Worm (Caenorhabditis elegans) whole organism, L1 larva: ENCODE measurements around the gene rps-18.

ENCODE experiments used
- C04F5.9 ChIP-seq: sonication (generic microtip); optimal IDR thresholded peaks from 2 replicates; lab custom pipeline; 2016; ENCODE audit warnings: missing genetic modification characterization, missing compliant biosample characterization
- C16A3.4 ChIP-seq: fragments of 150-350 bp; optimal IDR thresholded peaks from 2 replicates; lab custom pipeline; 2014; ENCODE audit warnings: missing biosample characterization, missing genetic modification characterization
- C34B4.2 ChIP-seq: sonication (generic microtip); optimal IDR thresholded peaks from 2 replicates; lab custom pipeline; 2017; ENCODE audit warnings: mild to moderate bottlenecking, missing genetic modification characterization, missing compliant biosample characterization
- aha-1 ChIP-seq: fragments of 150-350 bp; optimal IDR thresholded peaks from 2 replicates; lab custom pipeline; 2014; ENCODE audit warnings: missing biosample characterization, missing genetic modification characterization
- alr-1 ChIP-seq: fragments of 200-800 bp; sonication (Bioruptor generic); optimal IDR thresholded peaks from 2 replicates; lab custom pipeline; 2018; ENCODE audit warnings: borderline replicate concordance, mild to moderate bottlenecking, missing genetic modification characterization, missing compliant biosample characterization
- ama-1 ChIP-seq: fragments of 150-350 bp; optimal IDR thresholded peaks from 2 replicates; lab custom pipeline; 2014
- blmp-1 ChIP-seq: fragments of 150-350 bp; optimal IDR thresholded peaks from 2 replicates; lab custom pipeline; 2014; ENCODE audit warnings: missing biosample characterization, missing genetic modification characterization
- dpl-1 ChIP-seq, 3 experiments: fragments of 150-350 bp in 2 of 3; sonication (generic microtip) in 1 of 3; optimal IDR thresholded peaks; 2 replicates each; lab custom pipeline; 2014 to 2017; ENCODE audit warnings: missing biosample characterization in 3 of 3, missing genetic modification characterization in 3 of 3, missing genetic modification reagents in 3 of 3
- efl-1 ChIP-seq, 4 experiments: fragments of 150-350 bp; optimal IDR thresholded peaks in 3 of 4; peaks in 1 of 4; 1 replicate in 1 of 4; 2 replicates in 3 of 4; lab custom pipeline; 2014; ENCODE audit warnings: missing biosample characterization in 2 of 4, missing genetic modification characterization in 2 of 4, missing genetic modification reagents in 2 of 4
- efl-3 ChIP-seq: fragments of 200-800 bp; sonication (Bioruptor generic); optimal IDR thresholded peaks from 2 replicates; lab custom pipeline; 2018; ENCODE audit warnings: mild to moderate bottlenecking, missing genetic modification characterization, missing compliant biosample characterization
- egl-27 ChIP-seq, 2 experiments: fragments of 150-350 bp in 1 of 2; sonication (generic microtip); optimal IDR thresholded peaks; 3 replicates each; lab custom pipeline; 2017 to 2018; ENCODE audit warnings: missing biosample characterization in 2 of 2, missing genetic modification characterization in 2 of 2, missing genetic modification reagents in 2 of 2
- elt-2 ChIP-seq: sonication (generic microtip); optimal IDR thresholded peaks from 2 replicates; lab custom pipeline; 2016; ENCODE audit warnings: missing genetic modification characterization, mild to moderate bottlenecking, inconsistent platforms, missing compliant biosample characterization, missing genetic modification reagents
- elt-3 ChIP-seq, 6 experiments: fragments of 150-350 bp in 1 of 6; sonication (generic microtip); optimal IDR thresholded peaks; 2 replicates each; lab custom pipeline; 2017 to 2018; ENCODE audit warnings: missing biosample characterization in 6 of 6, missing genetic modification characterization in 6 of 6, inconsistent platforms in 1 of 6
- ets-5 ChIP-seq: fragments of 200-800 bp; sonication (Bioruptor generic); IDR thresholded peaks from 2 replicates; pipeline ENCODE4 v1.3.6; 2022; ENCODE audit warnings: missing genetic modification characterization, missing compliant biosample characterization
- fkh-8 ChIP-seq: sonication (generic microtip); optimal IDR thresholded peaks from 2 replicates; lab custom pipeline; 2016; ENCODE audit warnings: mild to moderate bottlenecking, missing genetic modification characterization, missing compliant biosample characterization
- grh-1 ChIP-seq: fragments of 200-800 bp; sonication (Bioruptor generic); IDR thresholded peaks from 2 replicates; pipeline ENCODE4 v1.3.6; 2022; ENCODE audit warnings: missing genetic modification reagents, missing genetic modification characterization, missing compliant biosample characterization
- hlh-17 ChIP-seq: fragments of 200-800 bp; sonication (Bioruptor generic); optimal IDR thresholded peaks from 2 replicates; lab custom pipeline; 2018; ENCODE audit warnings: missing genetic modification characterization, mild to moderate bottlenecking, missing compliant biosample characterization, moderate library complexity, borderline replicate concordance
- hlh-4 ChIP-seq: sonication (generic microtip); optimal IDR thresholded peaks from 2 replicates; lab custom pipeline; 2016; ENCODE audit warnings: mild to moderate bottlenecking, missing genetic modification characterization, missing compliant biosample characterization
- irx-1 ChIP-seq: sonication (generic microtip); optimal IDR thresholded peaks from 2 replicates; lab custom pipeline; 2016; ENCODE audit warnings: missing genetic modification characterization, missing compliant biosample characterization
- jun-1 ChIP-seq: fragments of 150-350 bp; optimal IDR thresholded peaks from 2 replicates; lab custom pipeline; 2014; ENCODE audit warnings: missing biosample characterization, missing genetic modification reagents, missing genetic modification characterization
- lin-13 ChIP-seq: fragments of 150-350 bp; optimal IDR thresholded peaks from 2 replicates; lab custom pipeline; 2014; ENCODE audit warnings: missing biosample characterization, missing genetic modification reagents, missing genetic modification characterization
- lin-35 ChIP-seq, 2 experiments: fragments of 150-350 bp; optimal IDR thresholded peaks; 2 replicates each; lab custom pipeline; 2014; ENCODE audit warnings: missing biosample characterization in 2 of 2, missing genetic modification characterization in 2 of 2, missing genetic modification reagents in 2 of 2
- mdl-1 ChIP-seq, 2 experiments: fragments of 150-350 bp; optimal IDR thresholded peaks; 2 replicates each; lab custom pipeline; 2014 to 2017; ENCODE audit warnings: missing biosample characterization in 2 of 2, missing genetic modification characterization in 2 of 2, inconsistent platforms in 1 of 2
- mef-2 ChIP-seq: fragments of 150-350 bp; optimal IDR thresholded peaks from 2 replicates; lab custom pipeline; 2014; ENCODE audit warnings: missing biosample characterization, missing genetic modification characterization
- mep-1 ChIP-seq: fragments of 150-350 bp; optimal IDR thresholded peaks from 2 replicates; lab custom pipeline; 2014; ENCODE audit warnings: missing biosample characterization, missing genetic modification characterization
- nhr-12 ChIP-seq: sonication (generic microtip); optimal IDR thresholded peaks from 2 replicates; lab custom pipeline; 2017; ENCODE audit warnings: missing biosample characterization, missing genetic modification characterization
- nhr-19 ChIP-seq: fragments of 200-800 bp; sonication (Bioruptor generic); conservative IDR thresholded peaks from 2 replicates; pipeline ENCODE4 v1.3.6; 2022; ENCODE audit warnings: missing genetic modification characterization, missing compliant biosample characterization
- nhr-20 ChIP-seq: sonication (generic microtip); optimal IDR thresholded peaks from 2 replicates; lab custom pipeline; 2016; ENCODE audit warnings: mild to moderate bottlenecking, missing genetic modification characterization, missing compliant biosample characterization
- nhr-237 ChIP-seq: fragments of 150-350 bp; optimal IDR thresholded peaks from 2 replicates; lab custom pipeline; 2014; ENCODE audit warnings: missing biosample characterization, missing genetic modification characterization
- nhr-71 ChIP-seq: sonication (generic microtip); optimal IDR thresholded peaks from 2 replicates; lab custom pipeline; 2016; ENCODE audit warnings: mild to moderate bottlenecking, missing genetic modification characterization, moderate library complexity, missing compliant biosample characterization
- nhr-77 ChIP-seq: fragments of 150-350 bp; optimal IDR thresholded peaks from 2 replicates; lab custom pipeline; 2014; ENCODE audit warnings: missing biosample characterization, missing genetic modification characterization
- nhr-85 ChIP-seq: sonication (generic microtip); peaks from one replicate; lab custom pipeline; 2016; ENCODE audit warnings: missing genetic modification characterization, inconsistent platforms, missing compliant biosample characterization
- nhr-90 ChIP-seq: sonication (generic microtip); optimal IDR thresholded peaks from 2 replicates; lab custom pipeline; 2016; ENCODE audit warnings: mild to moderate bottlenecking, missing genetic modification characterization, missing compliant biosample characterization; ENCODE audit not compliant: poor library complexity
- pag-3 ChIP-seq: sonication (generic microtip); optimal IDR thresholded peaks from 2 replicates; lab custom pipeline; 2017; ENCODE audit warnings: missing genetic modification characterization, mild to moderate bottlenecking, missing compliant biosample characterization, antibody characterized with exemption, borderline replicate concordance; ENCODE audit not compliant: insufficient read depth
- pax-3 ChIP-seq: fragments of 200-800 bp; sonication (Bioruptor generic); optimal IDR thresholded peaks from 2 replicates; lab custom pipeline; 2018; ENCODE audit warnings: mild to moderate bottlenecking, missing genetic modification characterization, moderate library complexity, missing compliant biosample characterization
- pqm-1 ChIP-seq: sonication (generic microtip); optimal IDR thresholded peaks from 3 replicates; lab custom pipeline; 2017; ENCODE audit warnings: missing biosample characterization, missing genetic modification characterization
- skn-1 ChIP-seq: fragments of 150-350 bp; optimal IDR thresholded peaks from 2 replicates; lab custom pipeline; 2014; ENCODE audit warnings: missing biosample characterization, missing genetic modification characterization
- snpc-4 ChIP-seq: fragments of 150-350 bp; optimal IDR thresholded peaks from 2 replicates; lab custom pipeline; 2014; ENCODE audit warnings: missing biosample characterization, missing genetic modification characterization
- snu-23 ChIP-seq: sonication (generic microtip); optimal IDR thresholded peaks from 2 replicates; lab custom pipeline; 2016; ENCODE audit warnings: missing genetic modification characterization, missing compliant biosample characterization
- sox-4 ChIP-seq: sonication (generic microtip); optimal IDR thresholded peaks from 2 replicates; lab custom pipeline; 2016; ENCODE audit warnings: missing genetic modification characterization, missing compliant biosample characterization
- sup-37 ChIP-seq: fragments of 200-800 bp; sonication (Bioruptor generic); optimal IDR thresholded peaks from 2 replicates; lab custom pipeline; 2018; ENCODE audit warnings: mild to moderate bottlenecking, missing genetic modification characterization, missing compliant biosample characterization
- swsn-7 ChIP-seq: sonication (generic microtip); optimal IDR thresholded peaks from 2 replicates; lab custom pipeline; 2016; ENCODE audit warnings: missing genetic modification characterization, missing compliant biosample characterization
- tbx-2 ChIP-seq: sonication (generic microtip); optimal IDR thresholded peaks from 2 replicates; lab custom pipeline; 2016; ENCODE audit warnings: missing genetic modification characterization, missing compliant biosample characterization
- unc-130 ChIP-seq: fragments of 150-350 bp; optimal IDR thresholded peaks from 2 replicates; lab custom pipeline; 2017; ENCODE audit warnings: missing biosample characterization, missing genetic modification characterization, inconsistent platforms
- unc-30 ChIP-seq: sonication (generic microtip); optimal IDR thresholded peaks from 2 replicates; lab custom pipeline; 2017; ENCODE audit warnings: missing biosample characterization, missing genetic modification characterization
- vab-15 ChIP-seq: sonication (generic microtip); optimal IDR thresholded peaks from 2 replicates; lab custom pipeline; 2017; ENCODE audit warnings: missing genotype, mild to moderate bottlenecking, missing genetic modification characterization, missing compliant biosample characterization
- zag-1 ChIP-seq: fragments of 150-350 bp; optimal IDR thresholded peaks from 2 replicates; lab custom pipeline; 2014; ENCODE audit warnings: missing biosample characterization, missing genetic modification characterization
- ztf-11 ChIP-seq, 2 experiments: sonication (generic microtip); optimal IDR thresholded peaks; 2 replicates each; lab custom pipeline; 2016 to 2017; ENCODE audit warnings: missing genetic modification characterization in 2 of 2, missing biosample characterization in 1 of 2, missing compliant biosample characterization in 1 of 2
- ztf-4 ChIP-seq: fragments of 150-350 bp; optimal IDR thresholded peaks from 2 replicates; lab custom pipeline; 2014; ENCODE audit warnings: missing biosample characterization, missing genetic modification characterization

The rps-18 gene

ce11 chrIV:14872320-14872719 lies 46.8 kb downstream of the rps-18 start (continued):
- TF ChIP-seq efl-3 (GFP tag; lab: Kevin White, UChicago): no peak
- peak; percentile 46 for TF ChIP-seq lin-13 (GFP tag; lab: Kevin White, UChicago)
- TF ChIP-seq snpc-4 (tag; lab: Kevin White, UChicago): no peak
- peak; percentile 53 for TF ChIP-seq ztf-4
- TF ChIP-seq alr-1 (tag; lab: Kevin White, UChicago): no peak
- peak; percentile 74 for TF ChIP-seq nhr-90 (tag; lab: Kevin White, UChicago)
- TF ChIP-seq sup-37: no peak
- TF ChIP-seq nhr-19 (GFP tag; lab: Robert Waterston, UW): peak; percentile 59
- no peak for TF ChIP-seq hlh-17
- TF ChIP-seq dpl-1 (GFP tag; optimal IDR thresholded peaks at IDR 0.05; lab: Kevin White, UChicago): peak; percentile 4 to 34 (median 20)
- TF ChIP-seq tbx-2 (tag; lab: Kevin White, UChicago): peak; percentile 71
- peak; percentile 77 for TF ChIP-seq C34B4.2 (tag; lab: Kevin White, UChicago)
- TF ChIP-seq nhr-77: peak; percentile 78
- peak; percentile 61 for TF ChIP-seq blmp-1 (tag; lab: Kevin White, UChicago)
- peak; percentile 64 for TF ChIP-seq C16A3.4 (tag; lab: Kevin White, UChicago)
- peak; percentile 96 for TF ChIP-seq nhr-85 (tag; lab: Kevin White, UChicago)
- peak; percentile 88 for TF ChIP-seq snu-23 (GFP tag; lab: Kevin White, UChicago)
- TF ChIP-seq irx-1 (tag; lab: Kevin White, UChicago): no peak
- peak; percentile 56 for TF ChIP-seq swsn-7
- peak; percentile 85 for TF ChIP-seq grh-1 (GFP tag; lab: Robert Waterston, UW)
- no peak for TF ChIP-seq zag-1 (tag; lab: Kevin White, UChicago)
- TF ChIP-seq skn-1 (tag; lab: Kevin White, UChicago): peak; percentile 48
- peak; percentile 80 for TF ChIP-seq nhr-71 (tag; lab: Kevin White, UChicago)
- TF ChIP-seq mep-1: peak; percentile 50
- no peak for TF ChIP-seq hlh-4 (tag; lab: Kevin White, UChicago)
- no peak for TF ChIP-seq vab-15 (tag; lab: Kevin White, UChicago)
- TF ChIP-seq elt-3 (tag; optimal IDR thresholded peaks at IDR 0.05; lab: Kevin White, UChicago): peak in 4 of 6 experiments; percentile 2 to 65 (median 41)
- peak in 1 of 2 experiments; percentile 41 for TF ChIP-seq ztf-11 (tag; optimal IDR thresholded peaks at IDR 0.05; lab: Kevin White, UChicago)
- TF ChIP-seq ets-5 (GFP tag; lab: Robert Waterston, UW): no peak

- no peak for TF ChIP-seq hlh-4 (tag; lab: Kevin White, UChicago)
- no peak for TF ChIP-seq C04F5.9 (tag; lab: Kevin White, UChicago)
- TF ChIP-seq tbx-2 (tag; lab: Kevin White, UChicago): peak; percentile 52
- TF ChIP-seq ama-1: no peak
- peak; percentile 4 to 10 for TF ChIP-seq efl-1 (optimal IDR thresholded peaks at IDR 0.05; lab: Kevin White, UChicago)
- peak in 1 of 2 experiments; percentile 21 for TF ChIP-seq efl-1 (GFP tag; optimal IDR thresholded peaks at IDR 0.05 in 1 of 2; lab: Kevin White, UChicago)
- peak; percentile 35 for TF ChIP-seq jun-1 (tag; lab: Kevin White, UChicago)
- peak in 1 of 2 experiments; percentile 77 for TF ChIP-seq mdl-1 (tag; optimal IDR thresholded peaks at IDR 0.05; lab: Kevin White, UChicago)
- TF ChIP-seq egl-27 (tag; optimal IDR thresholded peaks at IDR 0.05; lab: Kevin White, UChicago): peak in 1 of 2 experiments; percentile 47
- TF ChIP-seq grh-1 (GFP tag; lab: Robert Waterston, UW): no peak
- TF ChIP-seq unc-130 (tag; lab: Kevin White, UChicago): no peak
- TF ChIP-seq elt-2 (tag; lab: Kevin White, UChicago): peak; percentile 87
- no peak for TF ChIP-seq sox-4 (tag; lab: Kevin White, UChicago)
- TF ChIP-seq pqm-1 (tag; lab: Kevin White, UChicago): no peak
- no peak for TF ChIP-seq snpc-4 (tag; lab: Kevin White, UChicago)
- no peak for TF ChIP-seq nhr-12 (tag; lab: Kevin White, UChicago)
- no peak for TF ChIP-seq fkh-8 (tag; lab: Kevin White, UChicago)
- TF ChIP-seq dpl-1 (GFP tag; optimal IDR thresholded peaks at IDR 0.05; lab: Kevin White, UChicago): no peak
- no peak for TF ChIP-seq mef-2 (tag; lab: Kevin White, UChicago)
- TF ChIP-seq lin-35 (GFP tag; optimal IDR thresholded peaks at IDR 0.05; lab: Kevin White, UChicago): peak; percentile 20 to 56
- TF ChIP-seq pax-3: no peak
- no peak for TF ChIP-seq ztf-4
- no peak for TF ChIP-seq aha-1 (tag; lab: Kevin White, UChicago)
- TF ChIP-seq nhr-20: peak; percentile 45
- no peak for TF ChIP-seq nhr-237 (tag; lab: Kevin White, UChicago)
- no peak for TF ChIP-seq efl-3 (GFP tag; lab: Kevin White, UChicago)
- no peak for TF ChIP-seq unc-30 (tag; lab: Kevin White, UChicago)
- TF ChIP-seq lin-13 (GFP tag; lab: Kevin White, UChicago): no peak
- no peak for TF ChIP-seq pag-3 (tag; lab: Kevin White, UChicago)
- TF ChIP-seq sup-37: no peak
Measured at ce11 chrIV:14874926-14875570, 49.6 kb downstream of the rps-18 start.
